Fruit fly (Drosophila melanogaster): ENCODE measurements around the gene Mur89F.

DNA sequence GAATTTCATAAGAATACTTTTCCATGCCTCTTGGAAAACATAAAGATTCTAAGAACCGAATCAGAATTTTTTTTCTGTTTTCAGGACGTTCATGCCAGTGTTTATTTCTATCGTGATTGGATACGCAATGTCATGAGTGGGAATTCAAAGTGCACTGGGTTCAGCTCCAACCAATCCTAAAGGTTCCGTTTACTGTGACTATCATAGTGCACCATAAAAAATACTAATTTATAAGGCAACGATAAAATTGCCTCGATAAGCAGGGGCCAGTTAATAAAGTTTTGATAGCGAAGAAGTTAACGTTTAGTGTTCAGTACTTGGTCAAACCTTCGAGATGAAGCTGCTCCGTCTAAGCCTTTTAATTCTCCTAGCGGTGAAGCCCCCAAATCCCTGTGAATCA lies 74.0 kb downstream of the Mur89F start, which contains the start of gene CG31265:
- TF ChIP-seq CG33017 (tag; optimal IDR thresholded peaks at IDR 0.05) = no peak
- no peak for TF ChIP-seq CG5204 (GFP tag; optimal IDR thresholded peaks at IDR 0.05)
- no peak for TF ChIP-seq ovo (GFP tag; optimal IDR thresholded peaks at IDR 0.05)
- no peak for TF ChIP-seq kay (GFP tag; ENCODE audit: borderline replicate concordance)
